Worm (Caenorhabditis elegans) whole organism, L4/young adult: Measurements from ENCODE around the gene nas-7.
"Not testable (repeated sequence)": the region's sequence is repeated elsewhere in the genome, so short reads cannot be mapped to it uniquely, and the experiment has no call there.

Source experiments
- W03F9.2 ChIP-seq: fragments of 150-350 bp; optimal IDR thresholded peaks from 2 replicates; lab custom pipeline; 2014; ENCODE audit warnings: missing biosample characterization, missing genetic modification characterization
- dao-5 ChIP-seq: sonication (generic microtip); optimal IDR thresholded peaks from 2 replicates; lab custom pipeline; 2016; ENCODE audit warnings: missing genotype, missing genetic modification characterization, moderate library complexity, missing compliant biosample characterization
- him-1 ChIP-seq: sonication (generic microtip); optimal IDR thresholded peaks from 2 replicates; lab custom pipeline; 2016; ENCODE audit warnings: missing genotype, missing genetic modification reagents, missing genetic modification characterization, missing compliant biosample characterization

nas-7 gene

ce11 chrII:7402625-7403024 is at the start of gene nas-7:
TSS of gene nas-7 (minus strand) at chrII:7402725.
- TF ChIP-seq W03F9.2 (tag; lab: Kevin White, UChicago) = no peak
- no peak for TF ChIP-seq him-1 (tag; lab: Kevin White, UChicago)

- TF ChIP-seq dao-5; him-1 (tag; lab: Kevin White, UChicago); W03F9.2 (tag; lab: Kevin White, UChicago): not testable (repeated sequence)
These were observed 32.4 kb upstream of the nas-7 start, which contains the start of gene K02A2.1 for ce11 chrII:7434958-7435357. TSS of gene K02A2.1 (plus strand) at chrII:7435258.

ce11 chrII:7434182-7434581 is 31.7 kb upstream of the nas-7 start, which contains the start of gene kcc-3:
TSS of gene kcc-3 (minus strand) at chrII:7434282.
- TF ChIP-seq him-1 (tag; lab: Kevin White, UChicago) (no peak), dao-5 (no peak), W03F9.2 (tag; lab: Kevin White, UChicago) (no peak)

DNA sequence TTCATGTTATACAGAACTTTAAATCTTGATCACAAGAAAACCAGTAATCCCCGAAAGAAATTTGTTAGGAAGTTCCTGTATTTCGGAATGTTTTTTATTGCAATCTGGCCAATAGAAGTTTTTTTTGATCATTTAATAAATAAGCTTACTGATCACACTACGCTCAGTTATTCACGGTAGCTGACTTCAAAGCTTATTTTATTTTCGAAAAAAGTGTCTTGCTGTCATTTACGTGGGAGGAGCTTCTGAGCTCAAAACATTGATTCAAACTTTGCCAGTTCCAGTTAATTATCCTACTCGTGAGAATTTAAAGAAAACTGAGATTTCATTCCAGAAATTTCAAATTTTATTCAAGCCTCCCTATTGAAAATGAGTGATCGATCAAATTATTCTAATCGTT is 29.8 kb upstream of the nas-7 start, which contains the start of gene srd-54:
Gene srd-54 (plus strand): TSS at position 301 of the 400 bp plus-strand sequence.
- TF ChIP-seq him-1 (tag; lab: Kevin White, UChicago) = no peak

ce11 chrII:7420796-7421386 is 18.4 kb upstream of the nas-7 start:
- TF ChIP-seq W03F9.2 (tag; lab: Kevin White, UChicago) = no peak
- TF ChIP-seq him-1 (tag; lab: Kevin White, UChicago) = no peak
- TF ChIP-seq dao-5 = no peak

DNA sequence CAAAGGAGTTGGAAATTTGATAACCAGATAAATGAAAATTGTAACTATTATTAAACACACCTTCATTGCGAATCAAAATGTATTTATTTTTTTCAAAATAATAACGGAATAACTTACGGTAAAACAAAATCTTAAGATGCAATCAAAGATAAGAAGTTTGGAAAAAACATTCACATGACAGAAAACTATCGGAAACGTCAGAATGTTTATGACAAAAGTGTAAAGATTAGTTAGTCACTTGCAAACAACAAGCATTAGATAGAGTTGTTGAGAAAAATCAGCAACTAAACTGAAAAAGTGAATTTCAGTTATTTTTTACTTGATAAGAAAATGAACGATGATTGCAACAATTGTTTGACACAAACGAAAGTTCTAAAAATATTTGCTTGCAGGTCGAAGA is 17.6 kb upstream of the nas-7 start:
- no peak for TF ChIP-seq W03F9.2 (tag; lab: Kevin White, UChicago)
- TF ChIP-seq him-1 (tag; lab: Kevin White, UChicago) = no peak

DNA sequence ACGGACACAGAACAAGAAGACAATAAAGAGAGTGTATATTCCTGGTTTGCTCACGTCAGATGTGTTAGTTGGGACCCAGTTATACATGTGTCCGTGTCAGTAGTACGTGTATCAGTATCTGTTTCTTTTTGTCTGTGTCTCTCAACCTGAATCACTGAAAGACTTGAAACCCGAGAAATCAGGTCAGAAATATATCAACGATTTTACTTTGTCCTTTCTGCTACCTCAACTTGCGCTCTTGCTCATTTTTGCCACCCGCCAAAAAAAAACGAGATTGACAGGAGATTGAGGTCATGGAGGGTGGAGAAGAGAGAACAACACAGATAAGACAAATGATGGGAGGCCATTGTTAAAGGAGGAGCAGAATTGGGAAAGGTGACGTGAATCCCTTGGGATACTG is 17.0 kb upstream of the nas-7 start:
- TF ChIP-seq dao-5 = no peak
- TF ChIP-seq W03F9.2 (tag; lab: Kevin White, UChicago) = no peak
- no peak for TF ChIP-seq him-1 (tag; lab: Kevin White, UChicago)

DNA sequence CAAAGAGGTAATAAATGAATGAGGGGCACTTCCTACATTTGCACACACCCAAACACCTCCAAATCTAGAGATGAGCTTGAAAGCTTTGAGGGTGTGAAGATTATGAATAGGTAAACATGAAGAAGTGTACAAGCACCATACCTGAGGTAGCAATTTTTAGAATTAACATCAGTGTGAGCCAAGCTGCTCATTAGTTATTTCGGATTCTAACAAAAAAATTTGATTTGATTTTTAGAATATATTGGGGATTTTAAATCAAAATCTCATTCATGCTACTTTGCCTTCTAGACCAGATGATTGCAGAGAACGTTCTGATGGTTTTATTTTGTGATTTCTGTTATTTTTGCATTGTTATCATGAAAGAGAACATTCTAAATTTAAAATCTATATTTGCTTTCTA is 11.2 kb upstream of the nas-7 start:
- TF ChIP-seq him-1 (tag; lab: Kevin White, UChicago) (no peak), dao-5 (no peak), W03F9.2 (tag; lab: Kevin White, UChicago) (no peak)

- TF ChIP-seq him-1 (tag; lab: Kevin White, UChicago) (no peak), W03F9.2 (tag; lab: Kevin White, UChicago) (no peak), dao-5 (no peak)
These were observed 10.8 kb upstream of the nas-7 start for ce11 chrII:7413275-7413674.

ce11 chrII:7411930-7412329 is 9.4 kb upstream of the nas-7 start, which contains the start of gene K02A2.5:
TSS of gene K02A2.5 (minus strand) at chrII:7412030.
- no peak for TF ChIP-seq him-1 (tag; lab: Kevin White, UChicago)

ce11 chrII:7408192-7408591 is 5.7 kb upstream of the nas-7 start, which contains the start of gene srd-55:
TSS of gene srd-55 (plus strand) at chrII:7408492.
- TF ChIP-seq dao-5 = no peak
- no peak for TF ChIP-seq W03F9.2 (tag; lab: Kevin White, UChicago)
- TF ChIP-seq him-1 (tag; lab: Kevin White, UChicago) = no peak

ce11 chrII:7406438-7406837 is 3.9 kb upstream of the nas-7 start:
- no peak for TF ChIP-seq W03F9.2 (tag; lab: Kevin White, UChicago)
- TF ChIP-seq dao-5 = no peak
- TF ChIP-seq him-1 (tag; lab: Kevin White, UChicago) = no peak

DNA sequence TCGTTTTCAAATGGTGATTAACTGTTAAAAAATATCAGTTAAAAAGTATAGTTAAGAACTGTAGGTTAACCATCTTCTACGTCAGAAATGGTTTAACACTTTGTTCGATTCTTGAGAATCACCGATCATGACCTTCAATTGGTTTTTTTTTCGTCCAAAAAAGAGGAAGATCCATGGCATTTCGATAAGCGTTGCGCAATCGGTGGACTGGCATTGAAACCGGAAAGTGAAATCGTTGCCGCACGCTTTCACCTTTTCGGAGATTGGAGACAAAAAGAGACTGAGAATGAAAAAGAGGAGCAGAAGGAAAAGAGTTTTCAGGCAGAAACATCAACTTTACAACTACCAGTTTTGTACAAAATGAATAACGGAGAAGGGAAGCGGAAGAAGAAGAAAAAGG is 2.7 kb upstream of the nas-7 start:
- TF ChIP-seq him-1 (tag; lab: Kevin White, UChicago) (no peak), W03F9.2 (tag; lab: Kevin White, UChicago) (no peak), dao-5 (no peak)

DNA sequence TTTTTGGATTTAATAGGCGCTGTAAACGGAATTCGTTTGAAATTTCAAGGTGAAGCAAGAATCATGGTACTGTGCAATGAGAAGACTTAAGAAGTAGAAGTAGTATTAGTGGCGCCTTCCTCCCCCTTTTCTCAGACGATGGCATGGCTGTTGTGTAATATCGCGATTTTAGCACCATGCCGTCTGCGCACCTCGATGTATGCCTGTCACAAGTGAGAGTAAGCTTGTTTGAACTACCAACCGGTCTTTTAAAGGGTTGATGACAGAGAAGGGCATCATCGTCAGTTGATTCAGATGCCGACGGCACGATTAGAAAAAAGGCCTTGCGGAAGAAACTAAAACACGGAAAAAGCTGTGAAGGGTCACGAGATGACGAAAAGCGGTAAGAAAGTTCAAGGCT is 1.5 kb upstream of the nas-7 start:
- no peak for TF ChIP-seq dao-5
- TF ChIP-seq W03F9.2 (tag; lab: Kevin White, UChicago) = no peak
- no peak for TF ChIP-seq him-1 (tag; lab: Kevin White, UChicago)

DNA sequence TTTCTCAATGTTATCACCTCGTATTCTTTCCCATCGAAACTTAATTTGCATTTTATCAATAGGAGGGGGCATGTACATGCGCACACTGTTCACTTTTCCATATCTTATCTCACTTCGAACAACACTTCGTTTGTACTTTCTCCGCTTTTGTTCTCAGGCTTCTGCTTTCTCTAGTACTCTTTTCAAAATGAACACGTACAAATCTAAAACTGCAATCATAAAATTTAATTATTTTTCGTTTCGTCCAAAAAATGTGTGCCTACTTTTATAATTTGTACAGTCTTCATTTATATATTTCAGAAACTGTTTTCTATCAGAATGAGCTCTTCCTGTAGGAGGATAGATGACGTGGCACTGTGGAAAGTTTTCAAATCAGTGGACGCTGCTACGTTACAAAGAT is 3.8 kb downstream of the nas-7 start, which contains the start of gene C07D10.1:
Gene C07D10.1 (plus strand): TSS at position 301 of the 400 bp plus-strand sequence.
- TF ChIP-seq dao-5 (no peak), him-1 (tag; lab: Kevin White, UChicago) (no peak), W03F9.2 (tag; lab: Kevin White, UChicago) (no peak)
